Worm (Caenorhabditis elegans): ENCODE data around the gene C18D11.9.

C18D11.9 gene

ce11 chrIII:11823260-11823659, 14.3 kb downstream of the C18D11.9 start, which contains the start of gene C18D11.3 (continued):
- peak; percentile 78 for TF ChIP-seq nhr-90 (tag; optimal IDR thresholded peaks at IDR 0.05; ENCODE audit: poor library complexity)
- TF ChIP-seq lin-13 (GFP tag; optimal IDR thresholded peaks at IDR 0.05) = peak; percentile 91
- TF ChIP-seq zip-4 (GFP tag; optimal IDR thresholded peaks at IDR 0.05) = no peak
- peak; percentile 39 for TF ChIP-seq ztf-4 (tag; optimal IDR thresholded peaks at IDR 0.05)
- TF ChIP-seq efl-1 (optimal IDR thresholded peaks at IDR 0.05) = peak; percentile 84 to 86
- TF ChIP-seq efl-1 (GFP tag; optimal IDR thresholded peaks at IDR 0.05 in 1 of 2) = peak; percentile 81 to 97
- TF ChIP-seq nhr-19 (GFP tag; conservative IDR thresholded peaks at IDR 0.05) = peak; percentile 79
- TF ChIP-seq nhr-71 (tag; optimal IDR thresholded peaks at IDR 0.05) = peak; percentile 92
- no peak for TF ChIP-seq unc-30 (tag; optimal IDR thresholded peaks at IDR 0.05)
- no peak for TF ChIP-seq hlh-17 (GFP tag; optimal IDR thresholded peaks at IDR 0.05; ENCODE audit: borderline replicate concordance)
- TF ChIP-seq unc-98 (GFP tag; IDR thresholded peaks at IDR 0.05) = peak; percentile 6; the same call in 1 of the 2 replicates
- TF ChIP-seq fos-1 (tag; optimal IDR thresholded peaks at IDR 0.05) = peak; percentile 77
- TF ChIP-seq hpl-2 (GFP tag; optimal IDR thresholded peaks at IDR 0.05) = no peak
- peak; percentile 55 for TF ChIP-seq pax-3 (tag; optimal IDR thresholded peaks at IDR 0.05)
- TF ChIP-seq mep-1 (tag; optimal IDR thresholded peaks at IDR 0.05) = peak; percentile 94
- 0 out of 2 replicates have a peak, but pooled peaks have one; percentile 9 for TF ChIP-seq mab-9 (GFP tag; IDR thresholded peaks at IDR 0.05)
- peak; percentile 82 for TF ChIP-seq nhr-47 (tag; optimal IDR thresholded peaks at IDR 0.05)
- peak; percentile 88 for TF ChIP-seq skn-1 (tag; optimal IDR thresholded peaks at IDR 0.05)
- peak; percentile 82 for TF ChIP-seq nhr-77 (tag; optimal IDR thresholded peaks at IDR 0.05)
- TF ChIP-seq ets-5 (GFP tag; IDR thresholded peaks at IDR 0.05) = no peak
- no peak for TF ChIP-seq ceh-63 (GFP tag; optimal IDR thresholded peaks at IDR 0.05)
- TF ChIP-seq nhr-11 (tag; optimal IDR thresholded peaks at IDR 0.05) = no peak
- TF ChIP-seq swsn-7 (tag; optimal IDR thresholded peaks at IDR 0.05) = peak; percentile 75
- no peak for TF ChIP-seq C34B4.2 (tag; optimal IDR thresholded peaks at IDR 0.05)
- peak; percentile 74 for TF ChIP-seq isw-1 (GFP tag; IDR thresholded peaks at IDR 0.05)
- no peak for TF ChIP-seq alr-1 (tag; optimal IDR thresholded peaks at IDR 0.05; ENCODE audit: borderline replicate concordance)
- peak; percentile 44 for TF ChIP-seq lin-39 (tag; optimal IDR thresholded peaks at IDR 0.05)
- TF ChIP-seq sptf-1 (tag; optimal IDR thresholded peaks at IDR 0.05) = no peak
- no peak for TF ChIP-seq hlh-4 (tag; optimal IDR thresholded peaks at IDR 0.05)
- no peak for TF ChIP-seq pqm-1 (tag; optimal IDR thresholded peaks at IDR 0.05)
- no peak for TF ChIP-seq egl-13 (tag; optimal IDR thresholded peaks at IDR 0.05)
- peak; percentile 65 for TF ChIP-seq elt-2 (tag; optimal IDR thresholded peaks at IDR 0.05)
- TF ChIP-seq vab-15 (tag; optimal IDR thresholded peaks at IDR 0.05) = peak; percentile 77
- peak; percentile 97 for TF ChIP-seq unc-130 (tag; optimal IDR thresholded peaks at IDR 0.05)
- TF ChIP-seq dsc-1 (tag; optimal IDR thresholded peaks at IDR 0.05) = peak; percentile 67
- TF ChIP-seq C04F5.9 (tag; optimal IDR thresholded peaks at IDR 0.05) = peak; percentile 57
- TF ChIP-seq blmp-1 (tag; optimal IDR thresholded peaks at IDR 0.05) = peak; percentile 74
- no peak for TF ChIP-seq tlp-1 (tag; optimal IDR thresholded peaks at IDR 0.05)
- 0 out of 2 replicates have a peak, but pooled peaks have one; percentile 16 for TF ChIP-seq grh-1 (GFP tag; IDR thresholded peaks at IDR 0.05)
- peak; percentile 92 for TF ChIP-seq rnt-1 (tag; optimal IDR thresholded peaks at IDR 0.05)
- TF ChIP-seq nhr-237 (tag; optimal IDR thresholded peaks at IDR 0.05) = peak; percentile 16
- peak; percentile 90 to 93 for TF ChIP-seq lin-35 (GFP tag; optimal IDR thresholded peaks at IDR 0.05)
- TF ChIP-seq nhr-28 (tag; optimal IDR thresholded peaks at IDR 0.05) = no peak
- TF ChIP-seq snpc-4 (tag; optimal IDR thresholded peaks at IDR 0.05) = peak; percentile 88
- no peak for TF ChIP-seq efl-3 (GFP tag; optimal IDR thresholded peaks at IDR 0.05)
- no peak for TF ChIP-seq sup-37 (GFP tag; optimal IDR thresholded peaks at IDR 0.05)
- peak; percentile 74 to 85 (median 84) for TF ChIP-seq dpl-1 (GFP tag; optimal IDR thresholded peaks at IDR 0.05)
- peak; percentile 27 for TF ChIP-seq aha-1 (tag; optimal IDR thresholded peaks at IDR 0.05)
- TF ChIP-seq aly-2 (tag; optimal IDR thresholded peaks at IDR 0.05) = no peak
- TF ChIP-seq pag-3 (tag; optimal IDR thresholded peaks at IDR 0.05; ENCODE audit: borderline replicate concordance, insufficient read depth) = no peak
- no peak for TF ChIP-seq ceh-90 (tag; optimal IDR thresholded peaks at IDR 0.05)
- TF ChIP-seq irx-1 (tag; optimal IDR thresholded peaks at IDR 0.05) = peak; percentile 60
